Fruit fly (Drosophila melanogaster) whole organism, pupa: ENCODE measurements around the gene SdicB.
A peak's percentile ranks its signal among the peaks of the same experiment; 100 is the strongest.

Experiments used
- CG12605 ChIP-seq: fragments of 200-800 bp; sonication (Bioruptor generic); IDR thresholded peaks from 2 replicates; pipeline ENCODE4 v1.3.6; 2022; ENCODE audit warnings: missing biosample characterization, missing genetic modification characterization
- CG15710 ChIP-seq: fragments of 200-800 bp; sonication (Bioruptor generic); optimal IDR thresholded peaks from 2 replicates; lab custom pipeline; 2018; ENCODE audit warnings: missing biosample characterization, mild to moderate bottlenecking, missing genetic modification characterization, moderate library complexity
- CG32121 ChIP-seq: fragments of 200-800 bp; sonication (Bioruptor generic); IDR thresholded peaks from 2 replicates; pipeline ENCODE4 v1.3.6; 2022; ENCODE audit warnings: missing biosample characterization, missing genetic modification characterization
- CG4496 ChIP-seq: fragments of 200-800 bp; sonication (Bioruptor generic); IDR thresholded peaks from 3 replicates; pipeline ENCODE4 v1.3.6; 2022; ENCODE audit warnings: missing biosample characterization, missing genetic modification characterization
- CG9948 ChIP-seq: fragments of 200-800 bp; sonication (Bioruptor generic); optimal IDR thresholded peaks from 2 replicates; lab custom pipeline; 2018; ENCODE audit warnings: missing biosample characterization, mild to moderate bottlenecking, missing genetic modification characterization, moderate library complexity
- D1 ChIP-seq: fragments of 200-800 bp; sonication (Bioruptor generic); optimal IDR thresholded peaks from 2 replicates; lab custom pipeline; 2018; ENCODE audit warnings: missing biosample characterization, mild to moderate bottlenecking, missing genetic modification characterization, moderate library complexity
- Pif1B ChIP-seq: fragments of 200-800 bp; sonication (Bioruptor generic); optimal IDR thresholded peaks from 3 replicates; lab custom pipeline; 2016; ENCODE audit warnings: missing biosample characterization, missing genetic modification characterization
- fd96Ca ChIP-seq: fragments of 200-800 bp; sonication (Bioruptor generic); IDR thresholded peaks from 3 replicates; pipeline ENCODE4 v1.3.6; 2022; ENCODE audit warnings: missing biosample characterization, missing genetic modification characterization
- gl ChIP-seq: fragments of 200-800 bp; sonication (Bioruptor generic); optimal IDR thresholded peaks from 2 replicates; lab custom pipeline; 2018; ENCODE audit warnings: missing biosample characterization, mild to moderate bottlenecking, missing genetic modification characterization
- rn ChIP-seq: fragments of 200-800 bp; sonication (Bioruptor generic); IDR thresholded peaks from 2 replicates; pipeline ENCODE4 v1.3.6; 2022; ENCODE audit warnings: missing biosample characterization, missing genetic modification characterization

dm6 chrX:20235794-20236513, 26.6 kb upstream of the SdicB start, which contains the start of gene sw:
- no peak for TF ChIP-seq gl
- no peak for TF ChIP-seq Pif1B (GFP tag; lab: Kevin White, UChicago)
- TF ChIP-seq fd96Ca (GFP tag; lab: Robert Waterston, UW): peak; percentile 70; the same call in 2 of the 3 replicates
- no peak for TF ChIP-seq D1 (tag; lab: Kevin White, UChicago)
- TF ChIP-seq CG9948 (tag; lab: Kevin White, UChicago): peak; percentile 30
- TF ChIP-seq CG32121: no peak
- TF ChIP-seq rn (GFP tag; lab: Robert Waterston, UW): no peak
- TF ChIP-seq CG4496: peak; percentile 68; the same call in 2 of the 3 replicates
- TF ChIP-seq CG15710 (tag; lab: Kevin White, UChicago): peak; percentile 51
- no peak for TF ChIP-seq CG12605 (GFP tag; lab: Robert Waterston, UW)
